Fruit fly (Drosophila melanogaster) whole organism, adult: Measurements from ENCODE around the gene GlnRS.

Experiments
- CG1620 ChIP-seq: fragments of 200-800 bp; sonication (Bioruptor generic); optimal IDR thresholded peaks from 2 replicates; lab custom pipeline; 2016; ENCODE audit warnings: missing biosample characterization, missing genetic modification characterization
- Hr96 ChIP-seq: fragments of 200-800 bp; sonication (Bioruptor generic); optimal IDR thresholded peaks from 2 replicates; lab custom pipeline; 2016; ENCODE audit warnings: missing biosample characterization, missing genetic modification characterization
- kay ChIP-seq: fragments of 200-800 bp; sonication (Bioruptor generic); peaks from one replicate; lab custom pipeline; 2016; ENCODE audit warnings: missing biosample characterization, missing genetic modification characterization, borderline replicate concordance
- ovo ChIP-seq: fragments of 200-800 bp; sonication (Bioruptor generic); optimal IDR thresholded peaks from 2 replicates; lab custom pipeline; 2016; ENCODE audit warnings: missing biosample characterization, missing genetic modification characterization
- pad ChIP-seq: fragments of 200-800 bp; sonication (Bioruptor generic); optimal IDR thresholded peaks from 3 replicates; lab custom pipeline; 2017; ENCODE audit warnings: missing biosample characterization, missing genetic modification characterization, mild to moderate bottlenecking, moderate library complexity, missing genetic modification reagents
- toe ChIP-seq: fragments of 200-800 bp; sonication (Bioruptor generic); optimal IDR thresholded peaks from 2 replicates; lab custom pipeline; 2016; ENCODE audit warnings: missing biosample characterization, missing genetic modification characterization

DNA sequence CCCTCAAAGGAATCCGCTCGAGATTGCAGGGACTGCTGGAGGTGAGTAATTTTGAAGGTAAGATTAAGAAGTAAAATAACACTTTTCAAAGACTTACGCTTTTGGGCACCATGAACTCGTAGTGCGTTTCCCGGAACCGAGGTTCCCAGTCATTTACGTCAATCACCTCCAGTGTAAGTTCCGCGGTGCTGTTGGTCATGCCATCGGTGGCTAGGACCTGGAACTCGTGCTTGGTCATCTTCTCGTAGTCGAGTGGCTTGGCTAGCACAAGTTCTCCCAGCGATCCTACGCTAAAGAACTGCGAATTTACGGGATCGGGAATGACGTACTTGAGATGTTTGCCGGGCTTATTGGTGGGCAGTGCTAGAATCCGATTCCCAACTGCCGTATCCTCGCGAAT, 40.0 kb downstream of the GlnRS start:
- no peak for TF ChIP-seq toe
- TF ChIP-seq Hr96 (GFP tag; lab: Kevin White, UChicago): no peak
- TF ChIP-seq ovo (GFP tag; lab: Kevin White, UChicago): no peak
- TF ChIP-seq kay (GFP tag; lab: Kevin White, UChicago): no peak
- no peak for TF ChIP-seq pad (GFP tag; lab: Kevin White, UChicago)
- TF ChIP-seq CG1620 (GFP tag; lab: Kevin White, UChicago): no peak
